Fruit fly (Drosophila melanogaster) whole organism, prepupa: ENCODE data around the gene Apc2.

Experiments
- CG10631 ChIP-seq: fragments of 200-800 bp; sonication (Bioruptor generic); optimal IDR thresholded peaks from 2 replicates; lab custom pipeline; 2016; ENCODE audit warnings: missing biosample characterization, missing genetic modification characterization
- CG32006 ChIP-seq: fragments of 200-800 bp; sonication (Bioruptor generic); optimal IDR thresholded peaks from 3 replicates; lab custom pipeline; 2017; ENCODE audit warnings: missing biosample characterization, mild to moderate bottlenecking, missing genetic modification characterization
- CG6792 ChIP-seq: fragments of 200-800 bp; sonication (Bioruptor generic); optimal IDR thresholded peaks from 3 replicates; lab custom pipeline; 2016; ENCODE audit warnings: missing biosample characterization, missing genetic modification characterization
- CG6808 ChIP-seq: fragments of 200-800 bp; sonication (Bioruptor generic); optimal IDR thresholded peaks from 3 replicates; lab custom pipeline; 2017; ENCODE audit warnings: missing biosample characterization, missing genetic modification characterization, mild to moderate bottlenecking, moderate library complexity, missing genetic modification reagents
- CG8319 ChIP-seq: fragments of 200-800 bp; sonication (Bioruptor generic); optimal IDR thresholded peaks from 3 replicates; lab custom pipeline; 2016; ENCODE audit warnings: missing biosample characterization, missing genetic modification characterization
- CG8632 ChIP-seq: fragments of 200-800 bp; sonication (Bioruptor generic); optimal IDR thresholded peaks from 3 replicates; lab custom pipeline; 2016; ENCODE audit warnings: missing biosample characterization, missing genetic modification characterization
- Hr39 ChIP-seq: fragments of 200-800 bp; sonication (Bioruptor generic); optimal IDR thresholded peaks from 2 replicates; lab custom pipeline; 2016; ENCODE audit warnings: missing biosample characterization, missing genetic modification characterization
- Lpt ChIP-seq: fragments of 200-800 bp; sonication (Bioruptor generic); optimal IDR thresholded peaks from 3 replicates; lab custom pipeline; 2016; ENCODE audit warnings: missing biosample characterization, missing genetic modification characterization
- Smox ChIP-seq: fragments of 200-800 bp; sonication (Bioruptor generic); optimal IDR thresholded peaks from 3 replicates; lab custom pipeline; 2016; ENCODE audit warnings: missing biosample characterization, missing genetic modification characterization
- Sox102F ChIP-seq: fragments of 200-800 bp; sonication (Bioruptor generic); optimal IDR thresholded peaks from 2 replicates; lab custom pipeline; 2016; ENCODE audit warnings: missing biosample characterization, mild to moderate bottlenecking, missing genetic modification characterization
- dsx ChIP-seq: fragments of 200-800 bp; optimal IDR thresholded peaks from 3 replicates; lab custom pipeline; 2019; ENCODE audit warnings: missing biosample characterization, mild to moderate bottlenecking, missing genetic modification characterization, moderate library complexity; ENCODE audit not compliant: poor library complexity, severe bottlenecking
- esn ChIP-seq: fragments of 200-800 bp; sonication (Bioruptor generic); optimal IDR thresholded peaks from 2 replicates; lab custom pipeline; 2016; ENCODE audit warnings: missing biosample characterization, mild to moderate bottlenecking, missing genetic modification characterization, moderate library complexity
- salr ChIP-seq, 2 experiments: fragments of 200-800 bp; sonication (Bioruptor generic); optimal IDR thresholded peaks; 3 replicates each; lab custom pipeline; 2016 to 2018; ENCODE audit warnings: missing biosample characterization in 2 of 2, missing genetic modification characterization in 2 of 2, mild to moderate bottlenecking in 1 of 2
- vri ChIP-seq: fragments of 200-800 bp; sonication (Bioruptor generic); optimal IDR thresholded peaks from 3 replicates; lab custom pipeline; 2016; ENCODE audit warnings: missing biosample characterization, mild to moderate bottlenecking, missing genetic modification characterization

- TF ChIP-seq CG8319 (GFP tag; lab: Kevin White, UChicago) = no peak
- no peak for TF ChIP-seq CG6808
- no peak for TF ChIP-seq CG10631
- TF ChIP-seq Smox (GFP tag; lab: Kevin White, UChicago) = no peak
- TF ChIP-seq Sox102F (GFP tag; lab: Kevin White, UChicago) = no peak
- no peak for TF ChIP-seq Hr39 (GFP tag; lab: Kevin White, UChicago)
- no peak for TF ChIP-seq Lpt (GFP tag; lab: Kevin White, UChicago)
- TF ChIP-seq CG32006 (GFP tag; lab: Kevin White, UChicago) = no peak
- TF ChIP-seq esn = peak; percentile 64
- TF ChIP-seq vri (GFP tag; lab: Kevin White, UChicago) = no peak
- TF ChIP-seq salr (GFP tag; optimal IDR thresholded peaks at IDR 0.05; lab: Kevin White, UChicago) = no peak
- TF ChIP-seq dsx = no peak
- TF ChIP-seq CG8632 (GFP tag; lab: Kevin White, UChicago) = no peak
- no peak for TF ChIP-seq CG6792
These were observed 5.6 kb downstream of the Apc2 start, which contains the start of gene CG5510 for dm6 chr3R:24169362-24169761.
